Worm (Caenorhabditis elegans): ENCODE measurements around the gene mpc-1.
"Not testable (repeated sequence)": the region's sequence is repeated elsewhere in the genome, so short reads cannot be mapped to it uniquely, and the experiment has no call there.

DNA sequence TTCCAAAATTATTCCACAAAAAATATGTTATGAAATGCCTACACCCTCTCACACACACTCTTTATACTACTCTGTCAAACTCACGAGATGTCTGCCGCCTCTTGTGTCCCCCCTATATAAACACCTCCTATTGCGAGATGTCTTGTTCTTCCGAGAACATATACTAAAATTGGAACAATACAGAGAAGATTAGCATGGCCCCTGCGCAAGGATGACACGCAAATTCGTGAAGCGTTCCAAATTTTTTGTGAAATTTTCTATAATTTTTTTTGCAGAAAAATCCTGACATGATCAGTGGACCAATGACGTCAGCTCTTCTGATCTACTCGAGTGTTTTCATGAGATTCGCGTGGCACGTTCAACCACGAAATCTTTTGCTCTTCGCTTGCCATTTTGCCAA lies 784 bp downstream of the mpc-1 start:
- TF ChIP-seq nhr-77, dmd-4 (tag; optimal IDR thresholded peaks at IDR 0.05): not testable (repeated sequence)

Measured in whole organism, L2 larva.